Fruit fly (Drosophila melanogaster): Measurements from ENCODE around the gene Cpr72Eb.

Cpr72Eb gene

dm6 chr3L:16411566-16411965 is 46.9 kb downstream of the Cpr72Eb start, which contains the start of gene fax (continued):
- TF ChIP-seq CG30431 (GFP tag; optimal IDR thresholded peaks at IDR 0.05) (no peak), CG15073 (GFP tag; optimal IDR thresholded peaks at IDR 0.05) (no peak), Dip2 (GFP tag; IDR thresholded peaks at IDR 0.05) (no peak), hb (GFP tag; IDR thresholded peaks at IDR 0.05; ENCODE audit: partially characterized antibody) (no peak), CG17829 (tag; optimal IDR thresholded peaks at IDR 0.05) (peak; percentile 81), CG14710 (tag; optimal IDR thresholded peaks at IDR 0.05) (peak; percentile 87), mam (GFP tag; optimal IDR thresholded peaks at IDR 0.05) (no peak), usp (GFP tag; optimal IDR thresholded peaks at IDR 0.05) (no peak), p53 (GFP tag; optimal IDR thresholded peaks at IDR 0.05) (no peak), sens-2 (GFP tag; IDR thresholded peaks at IDR 0.05) (no peak), MESR4 (GFP tag; optimal IDR thresholded peaks at IDR 0.05) (peak; percentile 74), ewg (GFP tag; optimal IDR thresholded peaks at IDR 0.05) (peak; percentile 49), CG6791 (GFP tag; IDR thresholded peaks at IDR 0.05; ENCODE audit: partially characterized antibody) (peak; percentile 54; the same call in 1 of the 3 replicates), otp (GFP tag; IDR thresholded peaks at IDR 0.05) (peak; percentile 44; the same call in 1 of the 3 replicates), Fer3 (tag; optimal IDR thresholded peaks at IDR 0.05) (no peak), CG12744 (GFP tag; optimal IDR thresholded peaks at IDR 0.05) (no peak), BEAF-32 (GFP tag; optimal IDR thresholded peaks at IDR 0.05) (no peak), nom (GFP tag; optimal IDR thresholded peaks at IDR 0.05) (peak; percentile 88), CG6689 (GFP tag; IDR thresholded peaks at IDR 0.05) (no peak), CG12236 (GFP tag; optimal IDR thresholded peaks at IDR 0.05) (no peak), tup (GFP tag; optimal IDR thresholded peaks at IDR 0.05) (no peak), cato (GFP tag; optimal IDR thresholded peaks at IDR 0.05; ENCODE audit: borderline replicate concordance) (no peak), bbx (GFP tag; IDR thresholded peaks at IDR 0.05; ENCODE audit: partially characterized antibody) (peak; percentile 55), cas (GFP tag; IDR thresholded peaks at IDR 0.05) (no peak), CG17186 (GFP tag; optimal IDR thresholded peaks at IDR 0.05) (peak; percentile 60), ara (GFP tag; IDR thresholded peaks at IDR 0.05) (no peak), CG1529 (GFP tag; optimal IDR thresholded peaks at IDR 0.05) (no peak), gfzf (GFP tag; optimal IDR thresholded peaks at IDR 0.05) (peak; percentile 94), CG11723 (GFP tag; optimal IDR thresholded peaks at IDR 0.05) (peak; percentile 34), D (optimal IDR thresholded peaks at IDR 0.05) (no peak), D (GFP tag; optimal IDR thresholded peaks at IDR 0.05) (no peak), Atf6 (GFP tag; IDR thresholded peaks at IDR 0.05) (no peak), Hmx (GFP tag; optimal IDR thresholded peaks at IDR 0.05) (no peak), Stat92E (GFP tag; optimal IDR thresholded peaks at IDR 0.05) (peak in 1 of 3 experiments; percentile 85), CG18476 (GFP tag; optimal IDR thresholded peaks at IDR 0.05) (no peak), Dref (GFP tag; IDR thresholded peaks at IDR 0.05) (peak; percentile 19; the same call in 1 of the 2 replicates), CG13424 (tag; optimal IDR thresholded peaks at IDR 0.05) (no peak), jigr1 (GFP tag; IDR thresholded peaks at IDR 0.05) (no peak; the same call in 2 of the 3 replicates), stc (GFP tag; IDR thresholded peaks at IDR 0.05) (peak; percentile 54; the same call in 1 of the 2 replicates), so (GFP tag; IDR thresholded peaks at IDR 0.05) (peak; percentile 57; the same call in 1 of the 3 replicates), HLHmδ (GFP tag; optimal IDR thresholded peaks at IDR 0.05) (peak; percentile 91), lab (GFP tag; optimal IDR thresholded peaks at IDR 0.05) (peak; percentile 51), wek (GFP tag; optimal IDR thresholded peaks at IDR 0.05) (no peak), salm (tag; optimal IDR thresholded peaks at IDR 0.05) (no peak), onecut (GFP tag; IDR thresholded peaks at IDR 0.05) (peak; percentile 33; the same call in 1 of the 2 replicates), CG34224 (GFP tag; IDR thresholded peaks at IDR 0.05; ENCODE audit: partially characterized antibody) (peak; percentile 61), CG10267 (tag; optimal IDR thresholded peaks at IDR 0.05) (peak; percentile 50), ind (GFP tag; optimal IDR thresholded peaks at IDR 0.05) (no peak), Aef1 (GFP tag; IDR thresholded peaks at IDR 0.05) (no peak), NK7.1 (GFP tag; optimal IDR thresholded peaks at IDR 0.05) (no peak), chm (GFP tag; IDR thresholded peaks at IDR 0.05) (peak; percentile 78)
